Worm (Caenorhabditis elegans) whole organism, L4 larva: Measurements from ENCODE around the gene mpst-1.
A peak's percentile ranks its signal among the peaks of the same experiment; 100 is the strongest.

Experiments used
- F37D6.2 ChIP-seq: sonication (generic microtip); optimal IDR thresholded peaks from 2 replicates; lab custom pipeline; 2016; ENCODE audit warnings: mild to moderate bottlenecking, missing genetic modification characterization, missing compliant biosample characterization
- aly-2 ChIP-seq: sonication (generic microtip); optimal IDR thresholded peaks from 2 replicates; lab custom pipeline; 2018; ENCODE audit warnings: missing biosample characterization, missing genetic modification characterization
- ceh-20 ChIP-seq: fragments of 200-800 bp; sonication (Bioruptor generic); IDR thresholded peaks from 2 replicates; pipeline ENCODE4 v1.3.6; 2022; ENCODE audit warnings: missing genetic modification reagents, missing genetic modification characterization, missing compliant biosample characterization
- daf-12 ChIP-seq: fragments of 150-350 bp; optimal IDR thresholded peaks from 2 replicates; lab custom pipeline; 2014; ENCODE audit warnings: missing biosample characterization, missing genetic modification reagents, missing genetic modification characterization
- nhr-102 ChIP-seq: sonication (generic microtip); optimal IDR thresholded peaks from 2 replicates; lab custom pipeline; 2016; ENCODE audit warnings: mild to moderate bottlenecking, missing genetic modification characterization, moderate library complexity, missing compliant biosample characterization
- pha-4 ChIP-seq, 2 experiments: fragments of 150-350 bp in 1 of 2; fragments of 200-800 bp in 1 of 2; sonication (Bioruptor generic) in 1 of 2; IDR thresholded peaks in 1 of 2; optimal IDR thresholded peaks in 1 of 2; 2 replicates each; pipeline versions ENCODE4 v1.3.6 to Lab custom; 2014 to 2022; ENCODE audit warnings: missing genetic modification characterization in 2 of 2, missing genetic modification reagents in 2 of 2, missing biosample characterization in 1 of 2, missing compliant biosample characterization in 1 of 2
- unc-62 ChIP-seq, 3 experiments: fragments of 150-350 bp in 1 of 3; sonication (generic microtip); optimal IDR thresholded peaks in 2 of 3; peaks in 1 of 3; 1 replicate in 1 of 3; 2 replicates in 2 of 3; lab custom pipeline; 2014 to 2017; ENCODE audit warnings: missing biosample characterization in 3 of 3, missing genetic modification characterization in 3 of 3, missing genetic modification reagents in 3 of 3, missing genotype in 1 of 3
- zag-1 ChIP-seq: fragments of 150-350 bp; optimal IDR thresholded peaks from 2 replicates; lab custom pipeline; 2014; ENCODE audit warnings: missing biosample characterization, missing genetic modification characterization

ce11 chrV:11859082-11859858 lies 32.4 kb upstream of the mpst-1 start:
- TF ChIP-seq pha-4 (GFP tag; IDR thresholded peaks at IDR 0.05; lab: Robert Waterston, UW) (no peak), pha-4 (tag; optimal IDR thresholded peaks at IDR 0.05; lab: Kevin White, UChicago) (peak; percentile 23), ceh-20 (GFP tag; lab: Robert Waterston, UW) (peak; percentile 14; the same call in 1 of the 2 replicates), daf-12 (no peak), zag-1 (tag; lab: Kevin White, UChicago) (no peak), unc-62 (GFP tag; optimal IDR thresholded peaks at IDR 0.05 in 1 of 2; lab: Kevin White, UChicago) (peak in 1 of 2 experiments; percentile 95), unc-62 (tag; optimal IDR thresholded peaks at IDR 0.05; lab: Kevin White, UChicago) (no peak), aly-2 (tag; lab: Kevin White, UChicago) (no peak), nhr-102 (tag; lab: Kevin White, UChicago) (no peak), F37D6.2 (no peak)
